Worm (Caenorhabditis elegans) whole organism, L4/young adult: Measurements from ENCODE around the gene F35C11.6.

Source experiments
- W03F9.2 ChIP-seq: fragments of 150-350 bp; optimal IDR thresholded peaks from 2 replicates; lab custom pipeline; 2014; ENCODE audit warnings: missing biosample characterization, missing genetic modification characterization
- dao-5 ChIP-seq: sonication (generic microtip); optimal IDR thresholded peaks from 2 replicates; lab custom pipeline; 2016; ENCODE audit warnings: missing genotype, missing genetic modification characterization, moderate library complexity, missing compliant biosample characterization
- him-1 ChIP-seq: sonication (generic microtip); optimal IDR thresholded peaks from 2 replicates; lab custom pipeline; 2016; ENCODE audit warnings: missing genotype, missing genetic modification reagents, missing genetic modification characterization, missing compliant biosample characterization

F35C11.6 gene

ce11 chrII:8222309-8223065 lies 36.5 kb downstream of the F35C11.6 start, which contains the start of gene dab-1:
Gene dab-1, plus strand, starts transcription at chrII:8222386.
- peak; percentile 21 for TF ChIP-seq him-1 (tag; lab: Kevin White, UChicago)
- no peak for TF ChIP-seq dao-5 (tag; lab: Kevin White, UChicago)

DNA sequence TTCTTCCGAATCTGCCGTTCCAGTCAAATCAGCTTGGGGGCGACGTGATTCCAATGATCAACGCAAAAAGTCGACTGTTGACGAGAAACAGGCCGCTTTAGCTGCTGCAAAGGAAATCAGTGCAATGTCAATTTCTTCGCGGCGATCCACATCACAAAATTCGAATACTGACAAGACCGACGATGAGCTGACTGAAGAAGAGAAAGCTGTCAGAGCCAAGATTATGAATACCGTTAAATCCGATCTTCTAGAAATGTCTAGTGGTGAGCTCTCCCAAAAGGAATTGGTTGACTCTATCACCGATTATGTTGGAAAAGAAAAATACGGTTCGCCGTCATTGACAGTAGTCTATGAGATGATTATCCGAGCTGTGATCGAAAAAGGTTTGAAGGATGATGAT lies 38.7 kb downstream of the F35C11.6 start:
- no peak for TF ChIP-seq him-1 (tag; lab: Kevin White, UChicago)
- TF ChIP-seq dao-5 (tag; lab: Kevin White, UChicago) = no peak
- no peak for TF ChIP-seq W03F9.2

DNA sequence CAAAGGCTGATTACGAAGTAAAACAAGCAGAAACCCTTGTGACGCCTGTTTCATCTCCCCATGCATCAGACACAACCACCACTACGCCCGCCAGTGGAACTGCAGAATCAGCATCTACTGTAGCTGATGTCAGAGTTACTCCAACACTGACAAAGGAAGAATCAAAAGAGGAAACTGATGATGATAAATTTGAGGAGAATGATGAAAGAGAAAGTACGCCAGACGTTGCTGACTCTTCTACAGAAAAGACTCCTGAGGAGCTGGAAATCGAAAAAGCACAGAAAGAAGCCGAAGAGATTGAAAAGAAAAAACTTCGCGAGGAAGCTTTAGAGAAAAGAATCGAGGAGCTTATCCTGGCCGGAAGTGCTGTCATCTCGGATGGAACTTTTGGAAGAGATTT lies 40.7 kb downstream of the F35C11.6 start:
- no peak for TF ChIP-seq dao-5 (tag; lab: Kevin White, UChicago)
- TF ChIP-seq him-1 (tag; lab: Kevin White, UChicago) = no peak
- no peak for TF ChIP-seq W03F9.2

DNA sequence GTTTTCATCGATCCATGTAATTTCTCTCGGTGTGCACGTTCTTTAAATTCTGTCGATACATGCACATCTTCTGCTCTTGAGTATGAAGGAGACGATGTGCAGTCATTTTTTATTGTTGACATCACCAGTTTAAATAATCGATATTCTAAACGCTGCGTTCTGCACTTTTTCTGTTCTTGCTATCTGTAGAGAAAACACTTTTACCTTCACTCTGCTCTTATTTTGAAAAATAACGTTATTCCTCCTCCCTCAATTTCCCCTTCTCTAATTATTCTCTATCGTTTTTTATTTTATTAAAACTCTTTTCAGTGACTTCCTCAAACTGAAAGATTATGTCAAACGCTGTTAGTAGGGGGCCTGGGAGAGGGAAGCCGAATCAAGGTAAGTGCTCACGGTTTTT lies 42.0 kb downstream of the F35C11.6 start, which contains the start of gene ifg-1:
TSS of gene ifg-1 (plus strand) at position 301 of the 400 bp plus-strand sequence.
- no peak for TF ChIP-seq dao-5 (tag; lab: Kevin White, UChicago)
- no peak for TF ChIP-seq him-1 (tag; lab: Kevin White, UChicago)

DNA sequence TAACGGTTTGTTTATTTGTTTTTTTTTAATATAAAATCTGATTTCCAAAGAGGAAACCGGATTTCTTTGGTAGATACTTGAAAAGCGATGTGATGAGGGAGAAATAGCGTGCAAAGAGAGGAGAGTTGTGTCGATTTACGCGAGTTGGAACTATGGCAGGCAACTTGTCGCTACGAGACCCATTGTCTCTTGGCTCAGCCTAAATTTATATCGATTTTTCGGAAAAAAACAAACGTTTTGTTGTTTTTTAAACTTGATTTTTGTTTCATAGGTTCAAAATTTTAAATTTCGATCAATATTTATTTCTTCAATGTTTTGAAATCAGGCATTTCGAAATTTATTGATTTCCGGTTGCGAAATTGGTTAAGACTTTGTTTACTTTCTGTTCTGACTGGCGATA lies 42.5 kb downstream of the F35C11.6 start, which contains the start of gene M110.3:
TSS of gene M110.3 (minus strand) at position 184 of the 400 bp plus-strand sequence.
- TF ChIP-seq dao-5 (tag; lab: Kevin White, UChicago) (no peak), W03F9.2 (peak; percentile 45), him-1 (tag; lab: Kevin White, UChicago) (no peak)

DNA sequence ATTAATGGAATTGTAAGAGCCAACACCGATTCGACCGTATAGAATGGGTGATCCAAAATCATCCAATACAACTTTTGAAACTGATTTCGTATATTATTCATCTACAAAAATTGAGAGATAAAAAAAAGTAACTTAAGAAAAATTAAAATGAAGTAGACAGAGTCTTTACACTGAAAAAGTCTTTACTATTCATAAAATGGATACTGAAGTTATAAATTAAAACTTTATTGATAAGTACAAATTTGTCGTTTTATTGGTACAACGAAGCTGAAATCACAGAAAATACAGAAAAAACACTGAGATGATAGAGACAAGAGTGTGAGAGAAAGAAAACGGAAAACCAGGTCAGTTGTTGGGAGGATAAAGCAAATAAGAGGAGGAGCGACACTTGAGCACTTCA lies 44.6 kb downstream of the F35C11.6 start, which contains the start of gene M110.10:
TSS of gene M110.10 (minus strand) at position 101 of the 400 bp plus-strand sequence.
- TF ChIP-seq dao-5 (tag; lab: Kevin White, UChicago) (no peak), W03F9.2 (no peak), him-1 (tag; lab: Kevin White, UChicago) (no peak)

DNA sequence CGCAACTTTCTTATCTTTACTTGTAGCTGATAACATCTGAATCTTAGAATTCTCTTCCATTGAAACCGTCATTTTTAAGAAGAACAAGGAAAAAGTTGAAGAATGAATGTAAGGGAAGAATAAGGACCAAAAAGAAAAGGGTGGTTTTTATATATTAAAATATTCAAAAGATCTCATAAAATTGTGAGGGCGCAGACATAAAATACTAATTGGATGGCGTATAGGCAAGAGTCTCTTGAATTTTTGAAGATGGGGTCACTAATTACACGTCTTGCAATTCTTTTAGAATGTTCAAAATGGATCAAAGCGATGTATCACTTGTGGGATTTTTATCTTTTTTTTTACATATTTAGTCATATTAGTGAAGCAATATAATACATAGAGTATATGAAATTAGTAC lies 46.3 kb downstream of the F35C11.6 start, which contains the start of gene twk-3:
TSS of gene twk-3 (minus strand) at position 101 of the 400 bp plus-strand sequence.
- TF ChIP-seq him-1 (tag; lab: Kevin White, UChicago) (no peak), dao-5 (tag; lab: Kevin White, UChicago) (no peak), W03F9.2 (no peak)

- TF ChIP-seq him-1 (tag; lab: Kevin White, UChicago) (no peak), dao-5 (tag; lab: Kevin White, UChicago) (no peak)
Observed at ce11 chrII:8209476-8209875, 49.5 kb downstream of the F35C11.6 start, which contains the start of gene M110.8. Gene M110.8, minus strand, starts transcription at chrII:8209576.
